Worm (Caenorhabditis elegans): ENCODE data around the gene ins-13.
A peak's percentile ranks its signal among the peaks of the same experiment; 100 is the strongest.

ins-13 gene

DNA sequence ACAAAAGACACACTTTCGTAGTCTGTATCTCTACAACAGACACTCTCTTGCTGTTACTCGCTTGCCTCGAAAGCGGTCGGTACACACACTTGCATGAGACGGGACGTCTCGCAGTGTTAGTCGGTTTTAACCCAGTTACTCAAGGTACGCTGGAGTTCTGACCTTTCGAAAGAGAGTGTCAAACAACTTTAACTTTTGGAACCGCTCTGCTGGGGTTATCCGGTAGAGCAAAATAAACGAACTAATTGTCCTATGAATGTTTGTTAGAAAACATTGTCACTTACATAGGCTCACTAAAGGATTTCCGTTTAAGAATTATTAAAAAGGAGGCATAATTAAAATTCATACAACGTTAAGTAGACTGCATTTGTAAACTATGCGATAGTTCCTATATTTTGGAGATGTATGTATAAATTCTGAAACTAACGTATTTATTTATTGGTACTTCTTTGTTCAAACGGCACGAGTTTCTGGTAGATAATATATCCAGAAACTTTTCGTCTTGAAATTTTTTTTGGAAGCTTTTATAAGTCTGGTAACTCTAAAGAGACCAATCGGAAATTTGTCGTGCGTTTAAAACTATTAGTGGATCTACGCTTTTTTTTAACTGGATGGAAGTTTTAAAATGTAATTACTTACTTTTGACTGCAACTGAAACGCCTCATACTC lies 1.1 kb downstream of the ins-13 start (continued):
- TF ChIP-seq sup-37 (GFP tag; optimal IDR thresholded peaks at IDR 0.05), result peak; percentile 98
- TF ChIP-seq fkh-10 (GFP tag; optimal IDR thresholded peaks at IDR 0.05), result peak; percentile 99
- TF ChIP-seq unc-30 (tag; optimal IDR thresholded peaks at IDR 0.05), result peak; percentile 68
- TF ChIP-seq tbx-2 (tag; optimal IDR thresholded peaks at IDR 0.05), result peak; percentile 100
- TF ChIP-seq ceh-82 (tag; optimal IDR thresholded peaks at IDR 0.05), result peak; percentile 96 to 97 (median 97)
- peak; percentile 79 for TF ChIP-seq unc-98 (GFP tag; IDR thresholded peaks at IDR 0.05)
- TF ChIP-seq nhr-237 (tag; optimal IDR thresholded peaks at IDR 0.05), result peak; percentile 91
- TF ChIP-seq ceh-88 (GFP tag; IDR thresholded peaks at IDR 0.05), result peak; percentile 98
- peak; percentile 92 for TF ChIP-seq lir-3 (tag; optimal IDR thresholded peaks at IDR 0.05; ENCODE audit: poor library complexity)
- TF ChIP-seq nhr-19 (GFP tag; conservative IDR thresholded peaks at IDR 0.05), result peak; percentile 99
- TF ChIP-seq nhr-84 (tag; optimal IDR thresholded peaks at IDR 0.05), result peak; percentile 78
- peak; percentile 100 for TF ChIP-seq snu-23 (GFP tag; optimal IDR thresholded peaks at IDR 0.05)
- TF ChIP-seq swsn-7 (tag; optimal IDR thresholded peaks at IDR 0.05), result peak; percentile 100
- peak; percentile 96 for TF ChIP-seq lin-13 (GFP tag; optimal IDR thresholded peaks at IDR 0.05)
- TF ChIP-seq fkh-8 (tag; optimal IDR thresholded peaks at IDR 0.05), result peak; percentile 98
- peak; percentile 95 for TF ChIP-seq zag-1 (tag; optimal IDR thresholded peaks at IDR 0.05)
- peak; percentile 99 for TF ChIP-seq irx-1 (tag; optimal IDR thresholded peaks at IDR 0.05)
- TF ChIP-seq egl-27 (tag; optimal IDR thresholded peaks at IDR 0.05), result peak; percentile 92 to 93
- TF ChIP-seq tlp-1 (tag; optimal IDR thresholded peaks at IDR 0.05), result no peak
- TF ChIP-seq rnt-1 (tag; optimal IDR thresholded peaks at IDR 0.05), result peak; percentile 98
- peak; percentile 98 for TF ChIP-seq egl-13 (tag; optimal IDR thresholded peaks at IDR 0.05)
- TF ChIP-seq C16A3.4 (tag; optimal IDR thresholded peaks at IDR 0.05), result peak; percentile 99
- TF ChIP-seq nhr-20 (tag; optimal IDR thresholded peaks at IDR 0.05), result peak; percentile 100
- peak; percentile 98 for TF ChIP-seq ceh-8 (GFP tag; optimal IDR thresholded peaks at IDR 0.05)
- TF ChIP-seq sptf-1 (tag; optimal IDR thresholded peaks at IDR 0.05), result no peak
- peak; percentile 93 for TF ChIP-seq mef-2 (tag; optimal IDR thresholded peaks at IDR 0.05)
- peak; percentile 96 for TF ChIP-seq nhr-11 (tag; optimal IDR thresholded peaks at IDR 0.05)
- TF ChIP-seq nhr-90 (tag; optimal IDR thresholded peaks at IDR 0.05; ENCODE audit: poor library complexity), result peak; percentile 100
- peak; percentile 92 to 93 for TF ChIP-seq efl-1 (optimal IDR thresholded peaks at IDR 0.05)
- TF ChIP-seq efl-1 (GFP tag; optimal IDR thresholded peaks at IDR 0.05 in 1 of 2), result peak; percentile 80 to 98
- TF ChIP-seq aha-1 (tag; optimal IDR thresholded peaks at IDR 0.05), result peak; percentile 62
- peak; percentile 99 for TF ChIP-seq nhr-85 (tag)
- TF ChIP-seq nhr-12 (tag; optimal IDR thresholded peaks at IDR 0.05), result peak; percentile 68
- peak; percentile 99 for TF ChIP-seq grh-1 (GFP tag; IDR thresholded peaks at IDR 0.05)
- no peak for TF ChIP-seq alr-1 (tag; optimal IDR thresholded peaks at IDR 0.05; ENCODE audit: borderline replicate concordance)
- TF ChIP-seq efl-3 (GFP tag; optimal IDR thresholded peaks at IDR 0.05), result peak; percentile 83
- TF ChIP-seq ces-1 (GFP tag; optimal IDR thresholded peaks at IDR 0.05), result peak; percentile 92
- peak; percentile 95 for TF ChIP-seq ceh-63 (GFP tag; optimal IDR thresholded peaks at IDR 0.05)
- TF ChIP-seq jun-1 (tag; optimal IDR thresholded peaks at IDR 0.05), result peak; percentile 99

- no peak for TF ChIP-seq nhr-84 (tag; optimal IDR thresholded peaks at IDR 0.05)
- TF ChIP-seq C16A3.4 (tag; optimal IDR thresholded peaks at IDR 0.05), result no peak
- TF ChIP-seq unc-98 (GFP tag; IDR thresholded peaks at IDR 0.05), result no peak
- no peak for TF ChIP-seq unc-86 (tag; optimal IDR thresholded peaks at IDR 0.05)
- no peak for TF ChIP-seq lsy-2 (tag; optimal IDR thresholded peaks at IDR 0.05)
- TF ChIP-seq aha-1 (tag; optimal IDR thresholded peaks at IDR 0.05), result no peak
- no peak for TF ChIP-seq efl-1 (optimal IDR thresholded peaks at IDR 0.05)
- TF ChIP-seq efl-1 (GFP tag; optimal IDR thresholded peaks at IDR 0.05 in 1 of 2), result no peak
- TF ChIP-seq ceh-63 (GFP tag; optimal IDR thresholded peaks at IDR 0.05), result no peak
- no peak for TF ChIP-seq ceh-90 (tag; optimal IDR thresholded peaks at IDR 0.05)
- TF ChIP-seq egl-27 (tag; optimal IDR thresholded peaks at IDR 0.05), result no peak
- no peak for TF ChIP-seq sup-37 (GFP tag; optimal IDR thresholded peaks at IDR 0.05)
- TF ChIP-seq ceh-8 (GFP tag; optimal IDR thresholded peaks at IDR 0.05), result no peak
- TF ChIP-seq elt-3 (tag; optimal IDR thresholded peaks at IDR 0.05), result no peak
- no peak for TF ChIP-seq zag-1 (tag; optimal IDR thresholded peaks at IDR 0.05)
- TF ChIP-seq fkh-4 (tag; optimal IDR thresholded peaks at IDR 0.05; ENCODE audit: borderline replicate concordance), result no peak
- TF ChIP-seq nhr-90 (tag; optimal IDR thresholded peaks at IDR 0.05; ENCODE audit: poor library complexity), result no peak
- TF ChIP-seq fkh-8 (tag; optimal IDR thresholded peaks at IDR 0.05), result no peak
- TF ChIP-seq lir-3 (tag; optimal IDR thresholded peaks at IDR 0.05; ENCODE audit: poor library complexity), result no peak
These were observed 3.0 kb downstream of the ins-13 start, which contains the start of gene C17C3.24 for ce11 chrII:5541685-5542084. TSS of gene C17C3.24 (minus strand) at chrII:5541785.
